Fruit fly (Drosophila melanogaster) S2 (cell line): ENCODE measurements around the gene Ilp6.

Source experiments
- CG8478 ChIP-seq: fragments of >200 bp; optimal IDR thresholded peaks from 2 replicates; lab custom pipeline; 2018
- CTCF ChIP-seq, 2 experiments: fragments of >200 bp; optimal IDR thresholded peaks; 2 replicates each; lab custom pipeline; 2018

- TF ChIP-seq CTCF (optimal IDR thresholded peaks at IDR 0.05; lab: Kevin White, UChicago) (no peak), CG8478 (no peak)
These were observed 42.0 kb downstream of the Ilp6 start for dm6 chrX:2292410-2292809.
